Worm (Caenorhabditis elegans) whole organism, young adult: ENCODE measurements around the gene hsp-110.
A peak's percentile ranks its signal among the peaks of the same experiment; 100 is the strongest.

Experiments
- B0019.2 ChIP-seq: fragments of 200-800 bp; sonication (Bioruptor generic); conservative IDR thresholded peaks from 2 replicates; pipeline ENCODE4 v1.3.6; 2022; ENCODE audit warnings: missing genetic modification reagents, missing genetic modification characterization, missing compliant biosample characterization
- C17E4.6 ChIP-seq: fragments of 200-800 bp; sonication (Bioruptor generic); IDR thresholded peaks from 2 replicates; pipeline ENCODE4 v1.3.6; 2022; ENCODE audit warnings: missing genetic modification reagents, missing genetic modification characterization, missing compliant biosample characterization
- D2030.7 ChIP-seq: fragments of 200-800 bp; sonication (Bioruptor generic); IDR thresholded peaks from 2 replicates; pipeline ENCODE4 v1.3.6; 2022; ENCODE audit warnings: missing genetic modification reagents, missing genetic modification characterization, missing compliant biosample characterization
- F33H1.4 ChIP-seq: fragments of 200-800 bp; sonication (Bioruptor generic); IDR thresholded peaks from 2 replicates; pipeline ENCODE4 v1.3.6; 2022; ENCODE audit warnings: missing genetic modification reagents, missing genetic modification characterization, missing compliant biosample characterization
- F55B11.4 ChIP-seq: sonication (generic microtip); optimal IDR thresholded peaks from 2 replicates; lab custom pipeline; 2016; ENCODE audit warnings: missing compliant biosample characterization, missing genetic modification characterization, borderline replicate concordance; ENCODE audit not compliant: insufficient read depth
- K11D2.4 ChIP-seq: fragments of 200-800 bp; sonication (Bioruptor generic); IDR thresholded peaks from 2 replicates; pipeline ENCODE4 v1.3.6; 2022; ENCODE audit warnings: missing genetic modification reagents, missing genetic modification characterization, missing compliant biosample characterization
- K12H6.12 ChIP-seq: fragments of 200-800 bp; sonication (Bioruptor generic); optimal IDR thresholded peaks from 2 replicates; lab custom pipeline; 2018; ENCODE audit warnings: mild to moderate bottlenecking, missing genetic modification characterization, missing compliant biosample characterization
- T26A5.8 ChIP-seq: sonication (generic microtip); optimal IDR thresholded peaks from 2 replicates; lab custom pipeline; 2016; ENCODE audit warnings: missing genetic modification characterization, missing compliant biosample characterization
- Y53F4B.3 ChIP-seq: fragments of 200-800 bp; sonication (Bioruptor generic); IDR thresholded peaks from 2 replicates; pipeline ENCODE4 v1.3.6; 2022; ENCODE audit warnings: missing genetic modification reagents, missing genetic modification characterization, missing compliant biosample characterization
- Y53G8AR.9 ChIP-seq: fragments of 200-800 bp; sonication (Bioruptor generic); conservative IDR thresholded peaks from 2 replicates; pipeline ENCODE4 v1.3.6; 2022; ENCODE audit warnings: missing genetic modification reagents, missing genetic modification characterization, missing compliant biosample characterization
- Y95B8A.8 ChIP-seq: fragments of 200-800 bp; sonication (Bioruptor generic); IDR thresholded peaks from 2 replicates; pipeline ENCODE4 v1.3.6; 2022; ENCODE audit warnings: missing genetic modification reagents, missing genetic modification characterization, missing compliant biosample characterization
- ZK185.1 ChIP-seq: sonication (generic microtip); optimal IDR thresholded peaks from 2 replicates; lab custom pipeline; 2016; ENCODE audit warnings: mild to moderate bottlenecking, missing genetic modification characterization, missing compliant biosample characterization; ENCODE audit not compliant: poor library complexity, severe bottlenecking
- ama-1 ChIP-seq, 3 experiments: fragments of 150-350 bp in 1 of 3; sonication (generic microtip) in 2 of 3; optimal IDR thresholded peaks; 2 replicates each; lab custom pipeline; 2014 to 2018; ENCODE audit warnings: missing biosample characterization in 2 of 3, missing genetic modification characterization in 2 of 3, missing genetic modification reagents in 2 of 3
- aptf-3 ChIP-seq: fragments of 200-800 bp; sonication (Bioruptor generic); IDR thresholded peaks from 2 replicates; pipeline ENCODE4 v1.3.6; 2022; ENCODE audit warnings: missing genetic modification characterization, missing compliant biosample characterization
- bed-1 ChIP-seq: fragments of 200-800 bp; sonication (Bioruptor generic); IDR thresholded peaks from 2 replicates; pipeline ENCODE4 v1.3.6; 2022; ENCODE audit warnings: missing genetic modification reagents, missing genetic modification characterization, missing compliant biosample characterization
- ccch-3 ChIP-seq: fragments of 200-800 bp; sonication (Bioruptor generic); optimal IDR thresholded peaks from 2 replicates; lab custom pipeline; 2018; ENCODE audit warnings: mild to moderate bottlenecking, missing genetic modification characterization, missing compliant biosample characterization
- cebp-1 ChIP-seq, 2 experiments: fragments of 200-800 bp in 1 of 2; sonication (Bioruptor generic) in 1 of 2; sonication (generic microtip) in 1 of 2; IDR thresholded peaks in 1 of 2; optimal IDR thresholded peaks in 1 of 2; 2 replicates each; pipeline versions ENCODE4 v1.3.6 to Lab custom; 2017 to 2022; ENCODE audit warnings: missing compliant biosample characterization in 2 of 2, missing genetic modification characterization in 2 of 2, mild to moderate bottlenecking in 1 of 2, missing genetic modification reagents in 1 of 2, moderate library complexity in 1 of 2
- ceh-58 ChIP-seq: fragments of 200-800 bp; sonication (Bioruptor generic); IDR thresholded peaks from 2 replicates; pipeline ENCODE4 v1.3.6; 2022; ENCODE audit warnings: missing genetic modification characterization, missing compliant biosample characterization
- ceh-79 ChIP-seq: sonication (generic microtip); optimal IDR thresholded peaks from 2 replicates; lab custom pipeline; 2017; ENCODE audit warnings: mild to moderate bottlenecking, missing genetic modification characterization, missing compliant biosample characterization
- chd-7 ChIP-seq: sonication (generic microtip); optimal IDR thresholded peaks from 2 replicates; lab custom pipeline; 2016; ENCODE audit warnings: mild to moderate bottlenecking, missing genetic modification characterization, moderate library complexity, missing compliant biosample characterization
- die-1 ChIP-seq: sonication (generic microtip); optimal IDR thresholded peaks from 2 replicates; lab custom pipeline; 2016; ENCODE audit warnings: missing genotype, mild to moderate bottlenecking, missing genetic modification characterization, missing compliant biosample characterization
- dox-1 ChIP-seq: fragments of 200-800 bp; sonication (Bioruptor generic); IDR thresholded peaks from 2 replicates; pipeline ENCODE4 v1.3.6; 2022; ENCODE audit warnings: missing genetic modification reagents, missing genetic modification characterization, missing compliant biosample characterization
- egrh-3 ChIP-seq: fragments of 200-800 bp; sonication (Bioruptor generic); IDR thresholded peaks from 2 replicates; pipeline ENCODE4 v1.3.6; 2022; ENCODE audit warnings: missing genetic modification reagents, missing genetic modification characterization, missing compliant biosample characterization
- fkh-3 ChIP-seq: sonication (generic microtip); optimal IDR thresholded peaks from 2 replicates; lab custom pipeline; 2016; ENCODE audit warnings: mild to moderate bottlenecking, missing genetic modification characterization, missing compliant biosample characterization
- hmg-1.2 ChIP-seq: fragments of 200-800 bp; sonication (Bioruptor generic); IDR thresholded peaks from 2 replicates; pipeline ENCODE4 v1.3.6; 2022; ENCODE audit warnings: missing genetic modification reagents, missing genetic modification characterization, missing compliant biosample characterization
- hsf-1 ChIP-seq: fragments of 200-800 bp; sonication (Bioruptor generic); IDR thresholded peaks from 2 replicates; pipeline ENCODE4 v1.3.6; 2022; ENCODE audit warnings: missing genetic modification reagents, missing genetic modification characterization, missing compliant biosample characterization
- lsy-27 ChIP-seq: sonication (generic microtip); optimal IDR thresholded peaks from 2 replicates; lab custom pipeline; 2017; ENCODE audit warnings: missing genetic modification characterization, mild to moderate bottlenecking, missing compliant biosample characterization, antibody characterized with exemption, missing genotype, borderline replicate concordance; ENCODE audit not compliant: insufficient read depth
- madf-10 ChIP-seq: sonication (generic microtip); optimal IDR thresholded peaks from 2 replicates; lab custom pipeline; 2016; ENCODE audit warnings: mild to moderate bottlenecking, missing genetic modification characterization, missing compliant biosample characterization
- madf-3 ChIP-seq: fragments of 200-800 bp; sonication (Bioruptor generic); IDR thresholded peaks from 2 replicates; pipeline ENCODE4 v1.3.6; 2022; ENCODE audit warnings: missing genetic modification reagents, missing genetic modification characterization, missing compliant biosample characterization
- madf-6 ChIP-seq: fragments of 200-800 bp; sonication (Bioruptor generic); IDR thresholded peaks from 2 replicates; pipeline ENCODE4 v1.3.6; 2022; ENCODE audit warnings: missing genetic modification reagents, missing genetic modification characterization, missing compliant biosample characterization
- madf-8 ChIP-seq: fragments of 200-800 bp; sonication (Bioruptor generic); conservative IDR thresholded peaks from 2 replicates; pipeline ENCODE4 v1.3.6; 2022; ENCODE audit warnings: missing genetic modification reagents, missing genetic modification characterization, missing compliant biosample characterization
- mxl-1 ChIP-seq: sonication (generic microtip); optimal IDR thresholded peaks from 2 replicates; lab custom pipeline; 2016; ENCODE audit warnings: missing genetic modification characterization, missing compliant biosample characterization
- nfyb-1 ChIP-seq: fragments of 200-800 bp; sonication (Bioruptor generic); IDR thresholded peaks from 2 replicates; pipeline ENCODE4 v1.3.6; 2022; ENCODE audit warnings: missing genetic modification reagents, missing genetic modification characterization, missing compliant biosample characterization
- nhr-120 ChIP-seq: fragments of 200-800 bp; sonication (Bioruptor generic); IDR thresholded peaks from 2 replicates; pipeline ENCODE4 v1.3.6; 2022; ENCODE audit warnings: missing genetic modification characterization, missing compliant biosample characterization
- nhr-80 ChIP-seq: sonication (generic microtip); optimal IDR thresholded peaks from 2 replicates; lab custom pipeline; 2016; ENCODE audit warnings: missing genetic modification characterization, missing compliant biosample characterization
- pha-4 ChIP-seq: fragments of 150-350 bp; sonication (generic microtip); optimal IDR thresholded peaks from 2 replicates; lab custom pipeline; 2014; ENCODE audit warnings: missing biosample characterization, missing genetic modification reagents, missing genetic modification characterization
- rpc-1 ChIP-seq, 2 experiments: fragments of 150-350 bp in 1 of 2; sonication (generic microtip) in 1 of 2; optimal IDR thresholded peaks; 2 replicates each; lab custom pipeline; 2014 to 2018; ENCODE audit warnings: missing biosample characterization in 1 of 2, missing genetic modification characterization in 1 of 2, missing genetic modification reagents in 1 of 2, missing genotype in 1 of 2
- sdz-38 ChIP-seq: sonication (generic microtip); optimal IDR thresholded peaks from 2 replicates; lab custom pipeline; 2016; ENCODE audit warnings: missing genotype, missing genetic modification characterization, missing compliant biosample characterization
- sea-2 ChIP-seq: fragments of 200-800 bp; sonication (Bioruptor generic); IDR thresholded peaks from 2 replicates; pipeline ENCODE4 v1.3.6; 2022; ENCODE audit warnings: missing genetic modification characterization, missing compliant biosample characterization
- snpc-1.1 ChIP-seq: sonication (generic microtip); optimal IDR thresholded peaks from 2 replicates; lab custom pipeline; 2017; ENCODE audit warnings: missing genetic modification characterization, mild to moderate bottlenecking, missing compliant biosample characterization, antibody characterized with exemption, moderate library complexity, missing genotype, missing genetic modification reagents; ENCODE audit not compliant: insufficient read depth
- snpc-4 ChIP-seq, 5 experiments: fragments of 150-350 bp in 1 of 5; sonication (generic microtip) in 4 of 5; optimal IDR thresholded peaks; 2 replicates each; lab custom pipeline; 2014 to 2018; ENCODE audit warnings: missing genetic modification characterization in 5 of 5, missing biosample characterization in 3 of 5, antibody characterized with exemption in 2 of 5, mild to moderate bottlenecking in 2 of 5, missing compliant biosample characterization in 2 of 5, missing genotype in 2 of 5, moderate library complexity in 2 of 5, missing genetic modification reagents in 1 of 5
- sptf-2 ChIP-seq: fragments of 200-800 bp; sonication (Bioruptor generic); optimal IDR thresholded peaks from 2 replicates; lab custom pipeline; 2018; ENCODE audit warnings: mild to moderate bottlenecking, missing genetic modification characterization, missing compliant biosample characterization
- xnd-1 ChIP-seq: sonication (generic microtip); optimal IDR thresholded peaks from 2 replicates; lab custom pipeline; 2016; ENCODE audit warnings: missing genotype, missing genetic modification reagents, missing genetic modification characterization, missing compliant biosample characterization
- zfh-2 ChIP-seq: fragments of 200-800 bp; sonication (Bioruptor generic); conservative IDR thresholded peaks from 2 replicates; pipeline ENCODE4 v1.3.6; 2022; ENCODE audit warnings: missing genetic modification reagents, missing genetic modification characterization, missing compliant biosample characterization
- zim-3 ChIP-seq: sonication (generic microtip); optimal IDR thresholded peaks from 2 replicates; lab custom pipeline; 2017; ENCODE audit warnings: mild to moderate bottlenecking, missing genetic modification characterization, moderate library complexity, missing compliant biosample characterization
- ztf-18 ChIP-seq: sonication (generic microtip); optimal IDR thresholded peaks from 2 replicates; lab custom pipeline; 2016; ENCODE audit warnings: missing genotype, mild to moderate bottlenecking, missing genetic modification characterization, missing compliant biosample characterization
- ztf-3 ChIP-seq: fragments of 200-800 bp; sonication (Bioruptor generic); optimal IDR thresholded peaks from 2 replicates; lab custom pipeline; 2018; ENCODE audit warnings: mild to moderate bottlenecking, missing genetic modification characterization, missing compliant biosample characterization

hsp-110 gene

ce11 chrIII:8425076-8425475 lies 21.6 kb downstream of the hsp-110 start (continued):
- no peak for TF ChIP-seq Y53F4B.3
- TF ChIP-seq F33H1.4 (GFP tag; lab: Robert Waterston, UW): no peak
- TF ChIP-seq aptf-3 (GFP tag; lab: Robert Waterston, UW): no peak
- TF ChIP-seq ztf-18 (tag; lab: Kevin White, UChicago): peak; percentile 38
- TF ChIP-seq Y95B8A.8: no peak
- peak; percentile 67; the same call in 1 of the 2 replicates for TF ChIP-seq cebp-1 (GFP tag; IDR thresholded peaks at IDR 0.05; lab: Robert Waterston, UW)
- TF ChIP-seq cebp-1 (tag; optimal IDR thresholded peaks at IDR 0.05; lab: Kevin White, UChicago): peak; percentile 83
- TF ChIP-seq lsy-27 (tag; lab: Kevin White, UChicago): no peak
- TF ChIP-seq die-1 (tag; lab: Kevin White, UChicago): peak; percentile 25
- TF ChIP-seq Y53G8AR.9 (GFP tag; lab: Robert Waterston, UW): no peak
- TF ChIP-seq T26A5.8: no peak
- TF ChIP-seq B0019.2 (GFP tag; lab: Robert Waterston, UW): no peak
- TF ChIP-seq xnd-1 (tag; lab: Kevin White, UChicago): no peak
- peak; percentile 83 for TF ChIP-seq K12H6.12 (tag; lab: Kevin White, UChicago)
- TF ChIP-seq F55B11.4 (tag; lab: Kevin White, UChicago): no peak
- TF ChIP-seq hmg-1.2 (GFP tag; lab: Robert Waterston, UW): peak; percentile 86
- no peak for TF ChIP-seq K11D2.4
- peak; percentile 62 for TF ChIP-seq ZK185.1 (tag; lab: Kevin White, UChicago)
- no peak for TF ChIP-seq sea-2 (GFP tag; lab: Robert Waterston, UW)
- no peak for TF ChIP-seq sptf-2 (GFP tag; lab: Kevin White, UChicago)
- TF ChIP-seq ccch-3 (GFP tag; lab: Kevin White, UChicago): no peak
- peak; percentile 96 for TF ChIP-seq nhr-80 (tag; lab: Kevin White, UChicago)
- TF ChIP-seq chd-7 (tag; lab: Kevin White, UChicago): peak; percentile 20
- TF ChIP-seq hsf-1 (GFP tag; lab: Robert Waterston, UW): no peak
- TF ChIP-seq ztf-3: no peak
- TF ChIP-seq snpc-4 (GFP tag; optimal IDR thresholded peaks at IDR 0.05; lab: Kevin White, UChicago): no peak
- peak; percentile 22 to 64 (median 59) for TF ChIP-seq snpc-4 (tag; optimal IDR thresholded peaks at IDR 0.05; lab: Kevin White, UChicago)
- no peak for TF ChIP-seq rpc-1 (optimal IDR thresholded peaks at IDR 0.05; lab: Kevin White, UChicago)
- no peak for TF ChIP-seq rpc-1 (tag; optimal IDR thresholded peaks at IDR 0.05; lab: Kevin White, UChicago)
- peak; percentile 41 for TF ChIP-seq egrh-3 (GFP tag; lab: Robert Waterston, UW)
- TF ChIP-seq ceh-58: no peak
- no peak for TF ChIP-seq madf-3 (GFP tag; lab: Robert Waterston, UW)
- peak; percentile 94 for TF ChIP-seq zfh-2 (GFP tag; lab: Robert Waterston, UW)
- no peak for TF ChIP-seq ama-1 (optimal IDR thresholded peaks at IDR 0.05; lab: Kevin White, UChicago)
- no peak for TF ChIP-seq ama-1 (GFP tag; optimal IDR thresholded peaks at IDR 0.05; lab: Kevin White, UChicago)
- TF ChIP-seq nfyb-1 (GFP tag; lab: Robert Waterston, UW): peak; percentile 87
- TF ChIP-seq D2030.7 (GFP tag; lab: Robert Waterston, UW): no peak
- no peak for TF ChIP-seq madf-6
- no peak for TF ChIP-seq sdz-38
- no peak for TF ChIP-seq madf-8 (GFP tag; lab: Robert Waterston, UW)
- peak; percentile 27 for TF ChIP-seq snpc-1.1 (tag; lab: Kevin White, UChicago)
- TF ChIP-seq fkh-3 (tag; lab: Kevin White, UChicago): no peak
- no peak for TF ChIP-seq pha-4
- TF ChIP-seq mxl-1 (tag; lab: Kevin White, UChicago): no peak
- TF ChIP-seq zim-3: no peak
- no peak for TF ChIP-seq bed-1 (GFP tag; lab: Robert Waterston, UW)
- peak; percentile 65 for TF ChIP-seq madf-10 (tag; lab: Kevin White, UChicago)
- no peak for TF ChIP-seq ceh-79 (tag; lab: Kevin White, UChicago)
- no peak for TF ChIP-seq C17E4.6
- no peak for TF ChIP-seq nhr-120
- TF ChIP-seq dox-1 (GFP tag; lab: Robert Waterston, UW): peak; percentile 83
